Fruit fly (Drosophila melanogaster) whole organism, embryonic: Measurements from ENCODE around the gene CG34134.
A peak's percentile ranks its signal among the peaks of the same experiment; 100 is the strongest.

Experiments
- CG10321 ChIP-seq: fragments of 200-800 bp; sonication (Bioruptor generic); IDR thresholded peaks from 2 replicates; pipeline ENCODE4 v1.3.6; 2022; ENCODE audit warnings: missing biosample characterization, missing genetic modification characterization
- CG10543 ChIP-seq: fragments of 200-800 bp; sonication (Bioruptor generic); optimal IDR thresholded peaks from 3 replicates; lab custom pipeline; 2017; ENCODE audit warnings: missing biosample characterization, mild to moderate bottlenecking, missing genetic modification characterization, moderate library complexity
- CG11085 ChIP-seq: fragments of 200-800 bp; sonication (Bioruptor generic); IDR thresholded peaks from 2 replicates; pipeline ENCODE4 v1.3.6; 2022; ENCODE audit warnings: missing biosample characterization, missing genetic modification characterization
- CG11504 ChIP-seq: fragments of 200-800 bp; sonication (Bioruptor generic); optimal IDR thresholded peaks from 3 replicates; lab custom pipeline; 2019; ENCODE audit warnings: missing biosample characterization, mild to moderate bottlenecking, missing genetic modification characterization, moderate library complexity
- CG12299 ChIP-seq: fragments of 200-800 bp; sonication (Bioruptor generic); optimal IDR thresholded peaks from 2 replicates; lab custom pipeline; 2018; ENCODE audit warnings: missing biosample characterization, mild to moderate bottlenecking, missing genetic modification characterization
- CG13624 ChIP-seq: fragments of 200-800 bp; sonication (Bioruptor generic); optimal IDR thresholded peaks from 2 replicates; lab custom pipeline; 2016; ENCODE audit warnings: missing biosample characterization, missing genetic modification characterization
- CG17912 ChIP-seq: fragments of 200-800 bp; sonication (Bioruptor generic); optimal IDR thresholded peaks from 2 replicates; lab custom pipeline; 2018; ENCODE audit warnings: missing biosample characterization, mild to moderate bottlenecking, missing genetic modification characterization
- CG1792 ChIP-seq: fragments of 200-800 bp; sonication (Bioruptor generic); optimal IDR thresholded peaks from 2 replicates; lab custom pipeline; 2016; ENCODE audit warnings: missing biosample characterization, missing genetic modification characterization
- CG2712 ChIP-seq: fragments of 200-800 bp; optimal IDR thresholded peaks from 3 replicates; lab custom pipeline; 2019; ENCODE audit warnings: missing biosample characterization, mild to moderate bottlenecking, missing genetic modification characterization, moderate library complexity
- CG30020 ChIP-seq: fragments of 200-800 bp; optimal IDR thresholded peaks from 2 replicates; lab custom pipeline; 2019; ENCODE audit warnings: missing biosample characterization, mild to moderate bottlenecking, missing genetic modification characterization, moderate library complexity
- CG31365 ChIP-seq: fragments of 200-800 bp; sonication (Bioruptor generic); optimal IDR thresholded peaks from 2 replicates; lab custom pipeline; 2018; ENCODE audit warnings: missing biosample characterization, mild to moderate bottlenecking, missing genetic modification characterization
- CG31388 ChIP-seq: fragments of 200-800 bp; sonication (Bioruptor generic); optimal IDR thresholded peaks from 2 replicates; lab custom pipeline; 2016; ENCODE audit warnings: missing biosample characterization, missing genetic modification characterization
- CG32767 ChIP-seq: fragments of 200-800 bp; sonication (Bioruptor generic); IDR thresholded peaks from 2 replicates; pipeline ENCODE4 v1.3.6; 2022; ENCODE audit warnings: missing biosample characterization, missing genetic modification characterization
- CG4328 ChIP-seq: fragments of 200-800 bp; sonication (Bioruptor generic); optimal IDR thresholded peaks from 3 replicates; lab custom pipeline; 2017; ENCODE audit warnings: missing biosample characterization, missing genetic modification reagents, missing genetic modification characterization
- CG6689 ChIP-seq: fragments of 200-800 bp; sonication (Bioruptor generic); IDR thresholded peaks from 2 replicates; pipeline ENCODE4 v1.3.6; 2022; ENCODE audit warnings: missing biosample characterization, missing genetic modification characterization
- CG7786 ChIP-seq: fragments of 200-800 bp; sonication (Bioruptor generic); optimal IDR thresholded peaks from 2 replicates; lab custom pipeline; 2016; ENCODE audit warnings: missing biosample characterization, missing genetic modification characterization
- CG7928 ChIP-seq: fragments of 200-800 bp; sonication (Bioruptor generic); optimal IDR thresholded peaks from 2 replicates; lab custom pipeline; 2017; ENCODE audit warnings: missing biosample characterization, mild to moderate bottlenecking, missing genetic modification characterization
- CG8290 ChIP-seq, 3 experiments: fragments of 200-800 bp; sonication (Bioruptor generic); optimal IDR thresholded peaks; 2 replicates each; lab custom pipeline; 2016 to 2019; ENCODE audit warnings: missing biosample characterization in 3 of 3, missing genetic modification characterization in 3 of 3, mild to moderate bottlenecking in 2 of 3, moderate library complexity in 1 of 3
- CG8388 ChIP-seq: fragments of 200-800 bp; sonication (Bioruptor generic); optimal IDR thresholded peaks from 2 replicates; lab custom pipeline; 2019; ENCODE audit warnings: missing biosample characterization, mild to moderate bottlenecking, missing genetic modification characterization, moderate library complexity
- CG9727 ChIP-seq: fragments of 200-800 bp; sonication (Bioruptor generic); optimal IDR thresholded peaks from 3 replicates; lab custom pipeline; 2017; ENCODE audit warnings: missing biosample characterization, mild to moderate bottlenecking, missing genetic modification characterization
- CoRest ChIP-seq: fragments of 200-800 bp; sonication (Bioruptor generic); optimal IDR thresholded peaks from 3 replicates; lab custom pipeline; 2018; ENCODE audit warnings: missing biosample characterization, mild to moderate bottlenecking, missing genetic modification characterization, moderate library complexity
- Dip3 ChIP-seq: fragments of 200-800 bp; sonication (Bioruptor generic); optimal IDR thresholded peaks from 3 replicates; lab custom pipeline; 2016; ENCODE audit warnings: missing biosample characterization, missing genetic modification characterization
- E2f1 ChIP-seq: fragments of 200-800 bp; sonication (Bioruptor generic); IDR thresholded peaks from 2 replicates; pipeline ENCODE4 v1.3.6; 2022; ENCODE audit warnings: missing biosample characterization, missing genetic modification characterization
- E2f2 ChIP-seq: fragments of 200-800 bp; sonication (Bioruptor generic); IDR thresholded peaks from 2 replicates; pipeline ENCODE4 v1.3.6; 2022; ENCODE audit warnings: missing biosample characterization, missing genetic modification characterization
- Hand ChIP-seq: fragments of 200-800 bp; sonication (Bioruptor generic); optimal IDR thresholded peaks from 2 replicates; lab custom pipeline; 2017; ENCODE audit warnings: mild to moderate bottlenecking, missing biosample characterization, missing genetic modification reagents, missing genetic modification characterization
- Hr39 ChIP-seq: fragments of >200 bp; optimal IDR thresholded peaks from 2 replicates; lab custom pipeline; 2017
- Hr51 ChIP-seq, 2 experiments: fragments of 200-800 bp; sonication (Bioruptor generic); optimal IDR thresholded peaks; 2 replicates in 1 of 2; 3 replicates in 1 of 2; lab custom pipeline; 2016 to 2018; ENCODE audit warnings: missing biosample characterization in 2 of 2, missing genetic modification characterization in 2 of 2, mild to moderate bottlenecking in 1 of 2, moderate library complexity in 1 of 2
- Myb ChIP-seq: fragments of 200-800 bp; sonication (Bioruptor generic); optimal IDR thresholded peaks from 2 replicates; lab custom pipeline; 2016; ENCODE audit warnings: missing biosample characterization, missing genetic modification characterization
- NFAT ChIP-seq: fragments of 200-800 bp; sonication (Bioruptor generic); IDR thresholded peaks from 2 replicates; pipeline ENCODE4 v1.3.6; 2022; ENCODE audit warnings: missing biosample characterization, missing genetic modification characterization
- Sry-β ChIP-seq: fragments of 200-800 bp; sonication (Bioruptor generic); optimal IDR thresholded peaks from 2 replicates; lab custom pipeline; 2018; ENCODE audit warnings: missing biosample characterization, mild to moderate bottlenecking, missing genetic modification characterization, moderate library complexity
- Usf ChIP-seq: fragments of 200-800 bp; sonication (Bioruptor generic); optimal IDR thresholded peaks from 2 replicates; lab custom pipeline; 2017; ENCODE audit warnings: missing genotype, missing biosample characterization, missing genetic modification characterization
- abd-A ChIP-seq: fragments of 200-800 bp; sonication (Bioruptor generic); optimal IDR thresholded peaks from 3 replicates; lab custom pipeline; 2019; ENCODE audit warnings: missing biosample characterization, mild to moderate bottlenecking, missing genetic modification characterization, moderate library complexity
- az2 ChIP-seq: fragments of 200-800 bp; sonication (Bioruptor generic); optimal IDR thresholded peaks from 3 replicates; lab custom pipeline; 2016; ENCODE audit warnings: missing biosample characterization, missing genetic modification characterization
- bigmax ChIP-seq: fragments of 200-800 bp; sonication (Bioruptor generic); optimal IDR thresholded peaks from 2 replicates; lab custom pipeline; 2018; ENCODE audit warnings: missing biosample characterization, mild to moderate bottlenecking, missing genetic modification characterization
- bowl ChIP-seq: fragments of 200-800 bp; sonication (Bioruptor generic); IDR thresholded peaks from 2 replicates; pipeline ENCODE4 v1.3.6; 2022; ENCODE audit warnings: missing biosample characterization, missing genetic modification characterization
- cato ChIP-seq: fragments of 200-800 bp; sonication (Bioruptor generic); optimal IDR thresholded peaks from 2 replicates; lab custom pipeline; 2016; ENCODE audit warnings: missing biosample characterization, missing genetic modification characterization, borderline replicate concordance
- caup ChIP-seq: fragments of 200-800 bp; sonication (Bioruptor generic); optimal IDR thresholded peaks from 3 replicates; lab custom pipeline; 2017; ENCODE audit warnings: missing biosample characterization, mild to moderate bottlenecking, missing genetic modification characterization, moderate library complexity; ENCODE audit not compliant: severe bottlenecking
- dpn ChIP-seq, 2 experiments: fragments of 200-800 bp; sonication (Bioruptor generic); optimal IDR thresholded peaks; 3 replicates each; lab custom pipeline; 2016; ENCODE audit warnings: missing biosample characterization in 2 of 2, missing genetic modification characterization in 2 of 2
- ems ChIP-seq: fragments of 200-800 bp; sonication (Bioruptor generic); optimal IDR thresholded peaks from 3 replicates; lab custom pipeline; 2016; ENCODE audit warnings: missing biosample characterization, missing genetic modification characterization
- exex ChIP-seq: fragments of 200-800 bp; sonication (Bioruptor generic); optimal IDR thresholded peaks from 4 replicates; lab custom pipeline; 2018; ENCODE audit warnings: missing biosample characterization, mild to moderate bottlenecking, missing genetic modification characterization, moderate library complexity
- gfzf ChIP-seq: fragments of 200-800 bp; sonication (Bioruptor generic); optimal IDR thresholded peaks from 2 replicates; lab custom pipeline; 2016; ENCODE audit warnings: missing biosample characterization, mild to moderate bottlenecking, missing genetic modification characterization, moderate library complexity
- klu ChIP-seq: fragments of 200-800 bp; sonication (Bioruptor generic); IDR thresholded peaks from 2 replicates; pipeline ENCODE4 v1.3.6; 2022; ENCODE audit warnings: missing biosample characterization, missing genetic modification characterization
- lola ChIP-seq, 3 experiments: fragments of >200 bp in 2 of 3; fragments of 200-800 bp in 1 of 3; sonication (Bioruptor generic) in 1 of 3; optimal IDR thresholded peaks; 2 replicates each; lab custom pipeline; 2017 to 2019; ENCODE audit warnings: missing biosample characterization in 3 of 3, missing genetic modification characterization in 3 of 3, mild to moderate bottlenecking in 1 of 3, moderate library complexity in 1 of 3
- luna ChIP-seq: fragments of 200-800 bp; sonication (Bioruptor generic); optimal IDR thresholded peaks from 2 replicates; lab custom pipeline; 2016; ENCODE audit warnings: missing biosample characterization, missing genetic modification characterization
- onecut ChIP-seq: fragments of 200-800 bp; sonication (Bioruptor generic); IDR thresholded peaks from 2 replicates; pipeline ENCODE4 v1.3.6; 2022; ENCODE audit warnings: missing biosample characterization, missing genetic modification characterization
- peb ChIP-seq: fragments of 200-800 bp; sonication (Bioruptor generic); IDR thresholded peaks from 2 replicates; pipeline ENCODE4 v1.3.6; 2022; ENCODE audit warnings: missing biosample characterization, missing genetic modification characterization
- repo ChIP-seq: fragments of 200-800 bp; sonication (Bioruptor generic); optimal IDR thresholded peaks from 2 replicates; lab custom pipeline; 2016; ENCODE audit warnings: missing biosample characterization, missing genetic modification characterization
- shn ChIP-seq: fragments of 200-800 bp; sonication (Bioruptor generic); optimal IDR thresholded peaks from 3 replicates; lab custom pipeline; 2016; ENCODE audit warnings: missing biosample characterization, missing genetic modification characterization
- tin ChIP-seq: fragments of 200-800 bp; sonication (Bioruptor generic); optimal IDR thresholded peaks from 3 replicates; lab custom pipeline; 2016; ENCODE audit warnings: missing biosample characterization, missing genetic modification characterization
- tx ChIP-seq: fragments of 200-800 bp; sonication (Bioruptor generic); optimal IDR thresholded peaks from 2 replicates; lab custom pipeline; 2016; ENCODE audit warnings: missing biosample characterization, missing genetic modification characterization
- zfh2 ChIP-seq: fragments of 200-800 bp; sonication (Bioruptor generic); optimal IDR thresholded peaks from 2 replicates; lab custom pipeline; 2016; ENCODE audit warnings: missing biosample characterization, missing genetic modification characterization

CG34134 gene

DNA sequence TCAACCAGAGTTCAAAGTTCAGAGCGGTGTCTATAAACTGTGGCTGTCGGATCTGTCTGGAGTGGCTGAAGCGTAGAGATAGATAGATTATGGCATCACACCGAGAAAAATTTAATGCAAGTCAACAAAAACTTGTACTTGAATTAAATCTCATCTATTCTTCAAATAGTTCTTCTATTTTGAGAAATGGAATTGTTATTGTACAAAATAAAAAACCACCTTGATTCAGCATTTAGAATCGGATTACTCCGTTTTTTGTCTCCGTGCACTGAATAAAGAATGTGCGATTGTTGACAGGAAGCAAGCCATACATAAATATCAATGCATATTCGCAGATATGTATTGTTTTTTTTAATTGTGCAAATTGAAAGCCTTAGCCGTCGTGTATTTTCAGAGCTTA is 39.0 kb upstream of the CG34134 start (continued):
- TF ChIP-seq CG11085 (GFP tag; lab: Robert Waterston, UW): 0 out of 2 replicates have a peak, but pooled peaks have one; percentile 14
- no peak for TF ChIP-seq CG17912 (GFP tag; lab: Kevin White, UChicago)
- TF ChIP-seq bowl (GFP tag; lab: Robert Waterston, UW): no peak
- TF ChIP-seq E2f2 (GFP tag; lab: Robert Waterston, UW): peak; percentile 22; the same call in 1 of the 2 replicates
- no peak for TF ChIP-seq abd-A (tag; lab: Kevin White, UChicago)
- no peak for TF ChIP-seq klu (GFP tag; lab: Robert Waterston, UW)
- no peak for TF ChIP-seq CG12299
- TF ChIP-seq tin: no peak
- no peak for TF ChIP-seq bigmax (GFP tag; lab: Kevin White, UChicago)
- no peak for TF ChIP-seq CG30020 (tag; lab: Kevin White, UChicago)
- no peak for TF ChIP-seq Myb (GFP tag; lab: Kevin White, UChicago)
- no peak for TF ChIP-seq repo (GFP tag; lab: Kevin White, UChicago)
- TF ChIP-seq Dip3: peak; percentile 11
- TF ChIP-seq CG13624 (GFP tag; lab: Kevin White, UChicago): no peak
- no peak for TF ChIP-seq CG7786
- TF ChIP-seq tx (GFP tag; lab: Kevin White, UChicago): no peak
- no peak for TF ChIP-seq Usf (GFP tag; lab: Kevin White, UChicago)
- peak; percentile 65 for TF ChIP-seq E2f1 (GFP tag; lab: Robert Waterston, UW)
- TF ChIP-seq zfh2 (GFP tag; lab: Kevin White, UChicago): peak; percentile 21
- no peak for TF ChIP-seq CG11504 (tag; lab: Kevin White, UChicago)
- no peak for TF ChIP-seq NFAT (GFP tag; lab: Robert Waterston, UW)
- no peak for TF ChIP-seq CG1792
- peak; percentile 17 for TF ChIP-seq CoRest (tag; lab: Kevin White, UChicago)
- peak; percentile 52; the same call in 1 of the 2 replicates for TF ChIP-seq CG6689 (GFP tag; lab: Robert Waterston, UW)
- peak; percentile 18 for TF ChIP-seq ems (GFP tag; lab: Kevin White, UChicago)
- no peak for TF ChIP-seq Hand (GFP tag; lab: Kevin White, UChicago)
- no peak for TF ChIP-seq az2 (GFP tag; lab: Kevin White, UChicago)
- TF ChIP-seq peb (GFP tag; lab: Robert Waterston, UW): peak; percentile 23; the same call in 1 of the 2 replicates
- TF ChIP-seq CG31388 (GFP tag; lab: Kevin White, UChicago): no peak
- no peak for TF ChIP-seq CG8290 (GFP tag; optimal IDR thresholded peaks at IDR 0.05; lab: Kevin White, UChicago)
- TF ChIP-seq CG8290 (tag; optimal IDR thresholded peaks at IDR 0.05; lab: Kevin White, UChicago): no peak
- no peak for TF ChIP-seq Hr39 (lab: Kevin White, UChicago)
- TF ChIP-seq CG2712 (tag; lab: Kevin White, UChicago): peak; percentile 40
- TF ChIP-seq CG7928: no peak
- TF ChIP-seq onecut: peak; percentile 24
- no peak for TF ChIP-seq gfzf (GFP tag; lab: Kevin White, UChicago)
- peak in 1 of 2 experiments; percentile 35 for TF ChIP-seq Hr51 (GFP tag; optimal IDR thresholded peaks at IDR 0.05; lab: Kevin White, UChicago)
- no peak for TF ChIP-seq Sry-β (GFP tag; lab: Kevin White, UChicago)
- no peak for TF ChIP-seq CG10321 (GFP tag; lab: Robert Waterston, UW)
- no peak for TF ChIP-seq exex
- TF ChIP-seq CG31365: no peak
- TF ChIP-seq caup: no peak
- peak; percentile 41 for TF ChIP-seq CG9727 (GFP tag; lab: Kevin White, UChicago)
- TF ChIP-seq CG4328: no peak
- no peak for TF ChIP-seq lola (GFP tag; optimal IDR thresholded peaks at IDR 0.05; lab: Kevin White, UChicago)
- TF ChIP-seq CG8388 (GFP tag; lab: Kevin White, UChicago): peak; percentile 7
- TF ChIP-seq CG10543 (GFP tag; lab: Kevin White, UChicago): no peak
- TF ChIP-seq CG32767 (GFP tag; lab: Robert Waterston, UW): no peak
- TF ChIP-seq luna (GFP tag; lab: Kevin White, UChicago): no peak
- TF ChIP-seq shn (GFP tag; lab: Kevin White, UChicago): no peak
- no peak for TF ChIP-seq dpn (GFP tag; optimal IDR thresholded peaks at IDR 0.05; lab: Kevin White, UChicago)
- no peak for TF ChIP-seq cato
